Worm (Caenorhabditis elegans) whole organism, young adult: Measurements from ENCODE around the gene fipr-13.

Experiments used
- B0336.3 ChIP-seq: fragments of 200-800 bp; sonication (Bioruptor generic); IDR thresholded peaks from 2 replicates; pipeline ENCODE4 v1.3.6; 2022; ENCODE audit warnings: missing genetic modification characterization, missing compliant biosample characterization
- F22D6.2 ChIP-seq: sonication (generic microtip); optimal IDR thresholded peaks from 2 replicates; lab custom pipeline; 2016; ENCODE audit warnings: mild to moderate bottlenecking, missing genetic modification characterization, missing compliant biosample characterization
- Y95B8A.8 ChIP-seq: fragments of 200-800 bp; sonication (Bioruptor generic); IDR thresholded peaks from 2 replicates; pipeline ENCODE4 v1.3.6; 2022; ENCODE audit warnings: missing genetic modification reagents, missing genetic modification characterization, missing compliant biosample characterization
- attf-6 ChIP-seq: fragments of 200-800 bp; sonication (Bioruptor generic); IDR thresholded peaks from 2 replicates; pipeline ENCODE4 v1.3.6; 2022; ENCODE audit warnings: missing genetic modification reagents, missing genetic modification characterization, missing compliant biosample characterization
- ceh-58 ChIP-seq: fragments of 200-800 bp; sonication (Bioruptor generic); IDR thresholded peaks from 2 replicates; pipeline ENCODE4 v1.3.6; 2022; ENCODE audit warnings: missing genetic modification characterization, missing compliant biosample characterization
- lsy-27 ChIP-seq: sonication (generic microtip); optimal IDR thresholded peaks from 2 replicates; lab custom pipeline; 2017; ENCODE audit warnings: missing genetic modification characterization, mild to moderate bottlenecking, missing compliant biosample characterization, antibody characterized with exemption, missing genotype, borderline replicate concordance; ENCODE audit not compliant: insufficient read depth
- unc-130 ChIP-seq: sonication (generic microtip); optimal IDR thresholded peaks from 2 replicates; lab custom pipeline; 2016; ENCODE audit warnings: missing genetic modification reagents, missing genetic modification characterization, missing compliant biosample characterization

ce11 chrV:10101916-10102315, 37.6 kb downstream of the fipr-13 start, which contains the start of gene C08B6.14:
- TF ChIP-seq B0336.3 = no peak
- no peak for TF ChIP-seq lsy-27 (tag; lab: Kevin White, UChicago)
- no peak for TF ChIP-seq F22D6.2 (tag; lab: Kevin White, UChicago)
- TF ChIP-seq ceh-58 (GFP tag; lab: Robert Waterston, UW) = no peak
- no peak for TF ChIP-seq attf-6 (GFP tag; lab: Robert Waterston, UW)
- no peak for TF ChIP-seq unc-130 (GFP tag; lab: Kevin White, UChicago)
- TF ChIP-seq Y95B8A.8 (GFP tag; lab: Robert Waterston, UW) = no peak
